Fruit fly (Drosophila melanogaster) whole organism, embryonic: Measurements from ENCODE around the gene da.
A peak's percentile ranks its signal among the peaks of the same experiment; 100 is the strongest.

Experiments used
- Ada2b ChIP-seq: fragments of 200-800 bp; sonication (Bioruptor generic); IDR thresholded peaks from 2 replicates; pipeline ENCODE4 v1.3.6; 2022; ENCODE audit warnings: missing biosample characterization, missing genetic modification characterization
- C15 ChIP-seq: fragments of 200-800 bp; sonication (Bioruptor generic); IDR thresholded peaks from 3 replicates; pipeline ENCODE4 v1.3.6; 2022; ENCODE audit warnings: missing biosample characterization, missing genetic modification characterization
- CG10147 ChIP-seq: fragments of 200-800 bp; sonication (Bioruptor generic); optimal IDR thresholded peaks from 2 replicates; lab custom pipeline; 2019; ENCODE audit warnings: missing biosample characterization, mild to moderate bottlenecking, missing genetic modification characterization, moderate library complexity
- CG1024 ChIP-seq: fragments of 200-800 bp; sonication (Bioruptor generic); IDR thresholded peaks from 2 replicates; pipeline ENCODE4 v1.3.6; 2022; ENCODE audit warnings: missing biosample characterization, missing genetic modification characterization
- CG10959 ChIP-seq: fragments of 200-800 bp; sonication (Bioruptor generic); IDR thresholded peaks from 2 replicates; pipeline ENCODE4 v1.3.6; 2022; ENCODE audit warnings: missing biosample characterization, missing genetic modification characterization
- CG11398 ChIP-seq: fragments of 200-800 bp; sonication (Bioruptor generic); optimal IDR thresholded peaks from 2 replicates; lab custom pipeline; 2016; ENCODE audit warnings: missing biosample characterization, missing genetic modification characterization
- CG12659 ChIP-seq: fragments of 200-800 bp; sonication (Bioruptor generic); optimal IDR thresholded peaks from 3 replicates; lab custom pipeline; 2017; ENCODE audit warnings: mild to moderate bottlenecking, missing biosample characterization, missing genetic modification reagents, missing genetic modification characterization
- CG13624 ChIP-seq: fragments of 200-800 bp; sonication (Bioruptor generic); optimal IDR thresholded peaks from 2 replicates; lab custom pipeline; 2016; ENCODE audit warnings: missing biosample characterization, missing genetic modification characterization
- CG1602 ChIP-seq: fragments of 200-800 bp; sonication (Bioruptor generic); optimal IDR thresholded peaks from 3 replicates; lab custom pipeline; 2016; ENCODE audit warnings: missing biosample characterization, missing genetic modification characterization
- CG1647 ChIP-seq: fragments of 200-800 bp; sonication (Bioruptor generic); optimal IDR thresholded peaks from 3 replicates; lab custom pipeline; 2016; ENCODE audit warnings: missing biosample characterization, missing genetic modification characterization
- CG17361 ChIP-seq: fragments of 200-800 bp; sonication (Bioruptor generic); IDR thresholded peaks from 3 replicates; pipeline ENCODE4 v1.3.6; 2022; ENCODE audit warnings: missing biosample characterization, missing genetic modification characterization
- CG1832 ChIP-seq: fragments of 200-800 bp; sonication (Bioruptor generic); optimal IDR thresholded peaks from 2 replicates; lab custom pipeline; 2017; ENCODE audit warnings: missing biosample characterization, mild to moderate bottlenecking, missing genetic modification characterization, inconsistent platforms
- CG2712 ChIP-seq: fragments of 200-800 bp; optimal IDR thresholded peaks from 3 replicates; lab custom pipeline; 2019; ENCODE audit warnings: missing biosample characterization, mild to moderate bottlenecking, missing genetic modification characterization, moderate library complexity
- CG8089 ChIP-seq: fragments of 200-800 bp; sonication (Bioruptor generic); optimal IDR thresholded peaks from 3 replicates; lab custom pipeline; 2016; ENCODE audit warnings: missing biosample characterization, missing genetic modification characterization
- CG8290 ChIP-seq, 3 experiments: fragments of 200-800 bp; sonication (Bioruptor generic); optimal IDR thresholded peaks; 2 replicates each; lab custom pipeline; 2016 to 2019; ENCODE audit warnings: missing biosample characterization in 3 of 3, missing genetic modification characterization in 3 of 3, mild to moderate bottlenecking in 2 of 3, moderate library complexity in 1 of 3
- CG9727 ChIP-seq: fragments of 200-800 bp; sonication (Bioruptor generic); optimal IDR thresholded peaks from 3 replicates; lab custom pipeline; 2017; ENCODE audit warnings: missing biosample characterization, mild to moderate bottlenecking, missing genetic modification characterization
- Chrac-16 ChIP-seq: fragments of 200-800 bp; sonication (Bioruptor generic); optimal IDR thresholded peaks from 3 replicates; lab custom pipeline; 2016; ENCODE audit warnings: missing biosample characterization, missing genetic modification characterization
- D19B ChIP-seq: fragments of 200-800 bp; sonication (Bioruptor generic); optimal IDR thresholded peaks from 2 replicates; lab custom pipeline; 2017; ENCODE audit warnings: missing biosample characterization, mild to moderate bottlenecking, missing genetic modification characterization
- Dref ChIP-seq: fragments of 200-800 bp; sonication (Bioruptor generic); IDR thresholded peaks from 2 replicates; pipeline ENCODE4 v1.3.6; 2022; ENCODE audit warnings: missing biosample characterization, missing genetic modification characterization
- E2f2 ChIP-seq: fragments of 200-800 bp; sonication (Bioruptor generic); IDR thresholded peaks from 2 replicates; pipeline ENCODE4 v1.3.6; 2022; ENCODE audit warnings: missing biosample characterization, missing genetic modification characterization
- Elba2 ChIP-seq: fragments of 200-800 bp; sonication (Bioruptor generic); optimal IDR thresholded peaks from 3 replicates; lab custom pipeline; 2016; ENCODE audit warnings: missing biosample characterization, missing genetic modification characterization
- Hmr ChIP-seq: fragments of 200-800 bp; sonication (Bioruptor generic); optimal IDR thresholded peaks from 3 replicates; lab custom pipeline; 2017; ENCODE audit warnings: mild to moderate bottlenecking, missing biosample characterization, missing genetic modification reagents, missing genetic modification characterization
- Lhr ChIP-seq: fragments of 200-800 bp; sonication (Bioruptor generic); optimal IDR thresholded peaks from 3 replicates; lab custom pipeline; 2017; ENCODE audit warnings: mild to moderate bottlenecking, missing biosample characterization, missing genetic modification reagents, missing genetic modification characterization
- NfI ChIP-seq: fragments of 200-800 bp; sonication (Bioruptor generic); optimal IDR thresholded peaks from 3 replicates; lab custom pipeline; 2018; ENCODE audit warnings: missing biosample characterization, mild to moderate bottlenecking, missing genetic modification characterization, moderate library complexity
- Oaz ChIP-seq: fragments of 200-800 bp; sonication (Bioruptor generic); IDR thresholded peaks from 2 replicates; pipeline ENCODE4 v1.3.6; 2022; ENCODE audit warnings: missing biosample characterization, missing genetic modification characterization
- Rfx ChIP-seq: fragments of 200-800 bp; sonication (Bioruptor generic); IDR thresholded peaks from 2 replicates; pipeline ENCODE4 v1.3.6; 2022; ENCODE audit warnings: missing biosample characterization, missing genetic modification characterization
- Sin3A ChIP-seq: fragments of >200 bp; optimal IDR thresholded peaks from 2 replicates; lab custom pipeline; 2018
- Sox100B ChIP-seq: fragments of 200-800 bp; sonication (Bioruptor generic); optimal IDR thresholded peaks from 3 replicates; lab custom pipeline; 2018; ENCODE audit warnings: missing biosample characterization, mild to moderate bottlenecking, missing genetic modification characterization
- Xrp1 ChIP-seq: fragments of 200-800 bp; sonication (Bioruptor generic); IDR thresholded peaks from 2 replicates; pipeline ENCODE4 v1.3.6; 2022; ENCODE audit warnings: missing biosample characterization, missing genetic modification characterization
- al ChIP-seq: fragments of 200-800 bp; sonication (Bioruptor generic); IDR thresholded peaks from 2 replicates; pipeline ENCODE4 v1.3.6; 2022; ENCODE audit warnings: missing biosample characterization, missing genetic modification characterization
- amos ChIP-seq: fragments of 200-800 bp; sonication (Bioruptor generic); IDR thresholded peaks from 2 replicates; pipeline ENCODE4 v1.3.6; 2022; ENCODE audit warnings: missing biosample characterization, missing genetic modification characterization; ENCODE audit not compliant: partially characterized antibody
- bcd ChIP-seq: fragments of 200-800 bp; sonication (Bioruptor generic); optimal IDR thresholded peaks from 2 replicates; lab custom pipeline; 2017; ENCODE audit warnings: missing biosample characterization, mild to moderate bottlenecking, missing genetic modification characterization
- bsh ChIP-seq, 2 experiments: fragments of 200-800 bp; sonication (Bioruptor generic); optimal IDR thresholded peaks; 2 replicates each; lab custom pipeline; 2017 to 2018; ENCODE audit warnings: mild to moderate bottlenecking in 2 of 2, missing biosample characterization in 2 of 2, missing genetic modification characterization in 2 of 2, moderate library complexity in 1 of 2
- crc ChIP-seq: fragments of 200-800 bp; sonication (Bioruptor generic); optimal IDR thresholded peaks from 2 replicates; lab custom pipeline; 2016; ENCODE audit warnings: missing biosample characterization, missing genetic modification characterization
- emc ChIP-seq: fragments of 200-800 bp; sonication (Bioruptor generic); optimal IDR thresholded peaks from 2 replicates; lab custom pipeline; 2016; ENCODE audit warnings: missing biosample characterization, missing genetic modification characterization
- ewg ChIP-seq: fragments of 200-800 bp; sonication (Bioruptor generic); optimal IDR thresholded peaks from 3 replicates; lab custom pipeline; 2017; ENCODE audit warnings: mild to moderate bottlenecking, missing biosample characterization, missing genetic modification reagents, missing genetic modification characterization
- gsb ChIP-seq: fragments of 200-800 bp; sonication (Bioruptor generic); IDR thresholded peaks from 2 replicates; pipeline ENCODE4 v1.3.6; 2022; ENCODE audit warnings: missing biosample characterization, missing genetic modification characterization
- gsb-n ChIP-seq: fragments of 200-800 bp; sonication (Bioruptor generic); optimal IDR thresholded peaks from 3 replicates; lab custom pipeline; 2018; ENCODE audit warnings: missing biosample characterization, mild to moderate bottlenecking, missing genetic modification characterization
- hkb ChIP-seq, 2 experiments: fragments of 200-800 bp in 1 of 2; fragments of >200 bp in 1 of 2; sonication (Bioruptor generic) in 1 of 2; IDR thresholded peaks in 1 of 2; optimal IDR thresholded peaks in 1 of 2; 2 replicates each; pipeline versions ENCODE4 v1.3.6 to Lab custom; 2017 to 2022; ENCODE audit warnings: missing biosample characterization in 1 of 2, missing genetic modification characterization in 1 of 2
- insv ChIP-seq, 2 experiments: fragments of 200-800 bp; sonication (Bioruptor generic); optimal IDR thresholded peaks; 3 replicates each; lab custom pipeline; 2016 to 2018; ENCODE audit warnings: missing biosample characterization in 2 of 2, missing genetic modification characterization in 2 of 2
- mam ChIP-seq: fragments of 200-800 bp; sonication (Bioruptor generic); optimal IDR thresholded peaks from 3 replicates; lab custom pipeline; 2016; ENCODE audit warnings: missing biosample characterization, missing genetic modification characterization
- mld ChIP-seq: fragments of 200-800 bp; sonication (Bioruptor generic); IDR thresholded peaks from 3 replicates; pipeline ENCODE4 v1.3.6; 2022; ENCODE audit warnings: missing biosample characterization, missing genetic modification characterization; ENCODE audit not compliant: partially characterized antibody
- sisA ChIP-seq: fragments of 200-800 bp; sonication (Bioruptor generic); IDR thresholded peaks from 2 replicates; pipeline ENCODE4 v1.3.6; 2022; ENCODE audit warnings: missing biosample characterization, missing genetic modification characterization
- slou ChIP-seq: fragments of 200-800 bp; sonication (Bioruptor generic); optimal IDR thresholded peaks from 3 replicates; lab custom pipeline; 2016; ENCODE audit warnings: missing biosample characterization, missing genetic modification characterization
- stwl ChIP-seq: fragments of 200-800 bp; sonication (Bioruptor generic); optimal IDR thresholded peaks from 3 replicates; lab custom pipeline; 2018; ENCODE audit warnings: missing biosample characterization, mild to moderate bottlenecking, missing genetic modification characterization, moderate library complexity
- tin ChIP-seq: fragments of 200-800 bp; sonication (Bioruptor generic); optimal IDR thresholded peaks from 3 replicates; lab custom pipeline; 2016; ENCODE audit warnings: missing biosample characterization, missing genetic modification characterization
- tll ChIP-seq, 2 experiments: fragments of 200-800 bp in 1 of 2; fragments of >200 bp in 1 of 2; sonication (Bioruptor generic) in 1 of 2; optimal IDR thresholded peaks; 2 replicates each; lab custom pipeline; 2017 to 2019; ENCODE audit warnings: missing biosample characterization in 2 of 2, missing genetic modification characterization in 2 of 2, mild to moderate bottlenecking in 1 of 2, moderate library complexity in 1 of 2
- trh ChIP-seq: fragments of 200-800 bp; sonication (Bioruptor generic); optimal IDR thresholded peaks from 2 replicates; lab custom pipeline; 2016; ENCODE audit warnings: missing biosample characterization, missing genetic modification characterization
- zen ChIP-seq: fragments of 200-800 bp; sonication (Bioruptor generic); optimal IDR thresholded peaks from 3 replicates; lab custom pipeline; 2018; ENCODE audit warnings: missing biosample characterization, mild to moderate bottlenecking, missing genetic modification characterization, moderate library complexity
- zfh1 ChIP-seq: fragments of 200-800 bp; sonication (Bioruptor generic); IDR thresholded peaks from 3 replicates; pipeline ENCODE4 v1.3.6; 2022; ENCODE audit warnings: missing biosample characterization, missing genetic modification characterization

Gene da

DNA sequence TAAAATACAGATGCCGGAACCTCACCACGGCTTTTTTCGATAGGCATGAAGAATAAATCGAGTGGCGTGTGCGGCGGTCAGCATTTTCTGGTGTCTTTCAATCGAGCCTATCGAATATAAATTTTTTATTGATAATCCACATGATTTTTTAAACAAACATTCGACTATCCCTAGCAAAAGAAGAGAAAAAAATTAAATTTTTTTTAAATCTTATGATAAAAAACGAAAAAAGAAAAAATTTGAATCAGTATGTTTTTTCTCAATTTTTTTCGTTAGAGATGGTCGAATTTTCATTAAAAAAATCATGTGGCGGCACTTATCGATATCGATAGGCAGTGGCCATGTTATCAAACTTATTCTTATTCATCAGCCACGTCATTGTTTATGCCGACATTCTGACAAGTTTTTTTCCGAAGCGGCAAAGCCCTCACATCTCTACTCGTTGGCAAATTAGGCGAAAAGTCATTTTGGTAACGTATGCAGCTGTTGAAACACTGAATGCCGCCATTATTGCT is 38.7 kb downstream of the da start, which contains the start of the genes SmB and KdelR (continued):
- TF ChIP-seq CG8089 (GFP tag; lab: Kevin White, UChicago) = no peak
- TF ChIP-seq CG17361 (GFP tag; lab: Robert Waterston, UW) = peak; percentile 60; the same call in 2 of the 3 replicates
- peak; percentile 42 for TF ChIP-seq CG9727 (GFP tag; lab: Kevin White, UChicago)
- peak; percentile 48 for TF ChIP-seq Sox100B (GFP tag; lab: Kevin White, UChicago)
- peak; percentile 6; the same call in 1 of the 3 replicates for TF ChIP-seq zfh1 (GFP tag; lab: Robert Waterston, UW)
- TF ChIP-seq mld (GFP tag; lab: Robert Waterston, UW) = peak; percentile 76; the same call in 2 of the 3 replicates
- no peak for TF ChIP-seq Rfx
- no peak for TF ChIP-seq Hmr
- TF ChIP-seq CG1602 (GFP tag; lab: Kevin White, UChicago) = no peak
- TF ChIP-seq hkb (optimal IDR thresholded peaks at IDR 0.05; lab: Kevin White, UChicago) = no peak
- no peak for TF ChIP-seq hkb (GFP tag; IDR thresholded peaks at IDR 0.05; lab: Robert Waterston, UW)
- no peak for TF ChIP-seq trh
- peak; percentile 44 for TF ChIP-seq Sin3A
- TF ChIP-seq CG8290 (GFP tag; optimal IDR thresholded peaks at IDR 0.05; lab: Kevin White, UChicago) = peak; percentile 40
- TF ChIP-seq CG8290 (tag; optimal IDR thresholded peaks at IDR 0.05; lab: Kevin White, UChicago) = peak in 1 of 2 experiments; percentile 53
- TF ChIP-seq Xrp1 (GFP tag; lab: Robert Waterston, UW) = no peak; the same call in 1 of the 2 replicates
- TF ChIP-seq slou (GFP tag; lab: Kevin White, UChicago) = no peak
- peak; percentile 56 for TF ChIP-seq Lhr (GFP tag; lab: Kevin White, UChicago)
- TF ChIP-seq zen (tag; lab: Kevin White, UChicago) = peak; percentile 11
- peak; percentile 67; the same call in 1 of the 2 replicates for TF ChIP-seq amos
- TF ChIP-seq mam (GFP tag; lab: Kevin White, UChicago) = no peak
- TF ChIP-seq al (GFP tag; lab: Robert Waterston, UW) = no peak
- TF ChIP-seq E2f2 (GFP tag; lab: Robert Waterston, UW) = peak; percentile 68; the same call in 1 of the 2 replicates
- TF ChIP-seq C15 (GFP tag; lab: Robert Waterston, UW) = no peak
- TF ChIP-seq tll (GFP tag; optimal IDR thresholded peaks at IDR 0.05; lab: Kevin White, UChicago) = no peak
- peak; percentile 82 for TF ChIP-seq CG12659
- peak; percentile 56 for TF ChIP-seq ewg (GFP tag; lab: Kevin White, UChicago)
- TF ChIP-seq Oaz (GFP tag; lab: Robert Waterston, UW) = no peak
- peak; percentile 80 for TF ChIP-seq Dref (GFP tag; lab: Robert Waterston, UW)
- no peak for TF ChIP-seq bcd (GFP tag; lab: Kevin White, UChicago)
- peak; percentile 22 for TF ChIP-seq tin (GFP tag; lab: Kevin White, UChicago)
- no peak for TF ChIP-seq crc
- TF ChIP-seq Chrac-16 (GFP tag; lab: Kevin White, UChicago) = peak; percentile 7
- TF ChIP-seq CG13624 (GFP tag; lab: Kevin White, UChicago) = peak; percentile 33
- no peak for TF ChIP-seq CG1647 (GFP tag; lab: Kevin White, UChicago)
- TF ChIP-seq CG10147 (GFP tag; lab: Kevin White, UChicago) = no peak
- TF ChIP-seq Ada2b (GFP tag; lab: Robert Waterston, UW) = no peak
- peak; percentile 61 for TF ChIP-seq CG2712 (tag; lab: Kevin White, UChicago)
- no peak for TF ChIP-seq CG10959
- TF ChIP-seq insv (GFP tag; optimal IDR thresholded peaks at IDR 0.05; lab: Kevin White, UChicago) = no peak
- no peak for TF ChIP-seq emc (GFP tag; lab: Kevin White, UChicago)
- no peak for TF ChIP-seq CG11398
- TF ChIP-seq stwl (tag; lab: Kevin White, UChicago) = peak; percentile 91
- TF ChIP-seq sisA (GFP tag; lab: Robert Waterston, UW) = no peak
- TF ChIP-seq gsb-n (tag; lab: Kevin White, UChicago) = peak; percentile 57
- peak in 1 of 2 experiments; percentile 1 for TF ChIP-seq bsh (GFP tag; optimal IDR thresholded peaks at IDR 0.05; lab: Kevin White, UChicago)
- TF ChIP-seq gsb (GFP tag; lab: Robert Waterston, UW) = no peak
- TF ChIP-seq CG1832 (GFP tag; lab: Kevin White, UChicago) = no peak
- no peak for TF ChIP-seq NfI (GFP tag; lab: Kevin White, UChicago)
- no peak for TF ChIP-seq D19B (GFP tag; lab: Kevin White, UChicago)
- TF ChIP-seq CG1024 (GFP tag; lab: Robert Waterston, UW) = no peak
- TF ChIP-seq Elba2 = peak; percentile 26
